Worm (Caenorhabditis elegans) whole organism, mixed stage, embryonic: ENCODE results near the gene lido-12.
"Not testable (repeated sequence)": the region's sequence is repeated elsewhere in the genome, so short reads cannot be mapped to it uniquely, and the experiment has no call there.

Experiments used
- M03D4.4 ChIP-seq: sonication (generic microtip); optimal IDR thresholded peaks from 2 replicates; lab custom pipeline; 2017; ENCODE audit warnings: mild to moderate bottlenecking, missing genetic modification characterization, missing compliant biosample characterization
- blmp-1 ChIP-seq: fragments of 150-350 bp; optimal IDR thresholded peaks from 2 replicates; lab custom pipeline; 2014; ENCODE audit warnings: missing biosample characterization, missing genetic modification characterization
- ceh-39 ChIP-seq: fragments of 150-350 bp; optimal IDR thresholded peaks from 2 replicates; lab custom pipeline; 2014; ENCODE audit warnings: missing biosample characterization, missing genetic modification characterization
- ceh-43 ChIP-seq: fragments of 200-800 bp; sonication (Bioruptor generic); optimal IDR thresholded peaks from 2 replicates; lab custom pipeline; 2018; ENCODE audit warnings: mild to moderate bottlenecking, missing genetic modification characterization, moderate library complexity, missing compliant biosample characterization
- ces-1 ChIP-seq: fragments of 150-350 bp; optimal IDR thresholded peaks from 2 replicates; lab custom pipeline; 2014; ENCODE audit warnings: missing biosample characterization, missing genetic modification reagents, missing genetic modification characterization
- drap-1 ChIP-seq: fragments of 200-800 bp; sonication (Bioruptor generic); optimal IDR thresholded peaks from 3 replicates; lab custom pipeline; 2018; ENCODE audit warnings: mild to moderate bottlenecking, missing genetic modification characterization, missing compliant biosample characterization
- elt-3 ChIP-seq: fragments of 150-350 bp; optimal IDR thresholded peaks from 2 replicates; lab custom pipeline; 2014; ENCODE audit warnings: missing biosample characterization, missing genetic modification characterization
- flh-1 ChIP-seq: fragments of 200-800 bp; sonication (Bioruptor generic); optimal IDR thresholded peaks from 2 replicates; lab custom pipeline; 2018; ENCODE audit warnings: mild to moderate bottlenecking, missing genetic modification characterization, moderate library complexity, missing compliant biosample characterization
- ham-2 ChIP-seq: fragments of 200-800 bp; sonication (Bioruptor generic); optimal IDR thresholded peaks from 2 replicates; lab custom pipeline; 2018; ENCODE audit warnings: mild to moderate bottlenecking, missing genetic modification characterization, missing compliant biosample characterization
- lin-13 ChIP-seq: fragments of 150-350 bp; optimal IDR thresholded peaks from 2 replicates; lab custom pipeline; 2014; ENCODE audit warnings: missing biosample characterization, missing genetic modification characterization
- lsy-2 ChIP-seq: fragments of 150-350 bp; optimal IDR thresholded peaks from 2 replicates; lab custom pipeline; 2014; ENCODE audit warnings: missing biosample characterization, missing genetic modification characterization
- mab-5 ChIP-seq: fragments of 150-350 bp; optimal IDR thresholded peaks from 2 replicates; lab custom pipeline; 2014; ENCODE audit warnings: missing biosample characterization, missing genetic modification characterization
- mep-1 ChIP-seq: fragments of 150-350 bp; optimal IDR thresholded peaks from 2 replicates; lab custom pipeline; 2017; ENCODE audit warnings: missing biosample characterization, missing genetic modification reagents, missing genetic modification characterization, inconsistent platforms
- mls-2 ChIP-seq: sonication (generic microtip); optimal IDR thresholded peaks from 2 replicates; lab custom pipeline; 2016; ENCODE audit warnings: mild to moderate bottlenecking, missing genetic modification characterization, moderate library complexity, missing compliant biosample characterization
- nhr-12 ChIP-seq: fragments of 150-350 bp; optimal IDR thresholded peaks from 2 replicates; lab custom pipeline; 2014; ENCODE audit warnings: missing biosample characterization, missing genetic modification characterization
- nhr-2 ChIP-seq: fragments of 150-350 bp; optimal IDR thresholded peaks from 2 replicates; lab custom pipeline; 2014; ENCODE audit warnings: missing biosample characterization, missing genetic modification characterization
- nhr-237 ChIP-seq: fragments of 150-350 bp; optimal IDR thresholded peaks from 2 replicates; lab custom pipeline; 2014; ENCODE audit warnings: missing biosample characterization, missing genetic modification characterization
- nhr-28 ChIP-seq: fragments of 150-350 bp; optimal IDR thresholded peaks from 2 replicates; lab custom pipeline; 2014; ENCODE audit warnings: missing biosample characterization, missing genetic modification characterization
- nhr-76 ChIP-seq: sonication (generic microtip); optimal IDR thresholded peaks from 2 replicates; lab custom pipeline; 2017; ENCODE audit warnings: missing biosample characterization, missing genetic modification characterization
- pha-4 ChIP-seq: fragments of 150-350 bp; optimal IDR thresholded peaks from 2 replicates; lab custom pipeline; 2018; ENCODE audit warnings: missing biosample characterization, missing genetic modification reagents, missing genetic modification characterization
- snpc-4 ChIP-seq: fragments of 150-350 bp; optimal IDR thresholded peaks from 2 replicates; lab custom pipeline; 2014; ENCODE audit warnings: missing biosample characterization, missing genetic modification characterization
- sptf-1 ChIP-seq: sonication (generic microtip); optimal IDR thresholded peaks from 2 replicates; lab custom pipeline; 2017; ENCODE audit warnings: mild to moderate bottlenecking, missing genetic modification characterization, moderate library complexity, missing compliant biosample characterization
- unc-39 ChIP-seq: fragments of 150-350 bp; optimal IDR thresholded peaks from 2 replicates; lab custom pipeline; 2014; ENCODE audit warnings: missing biosample characterization, missing genetic modification characterization
- unc-62 ChIP-seq: fragments of 150-350 bp; optimal IDR thresholded peaks from 2 replicates; lab custom pipeline; 2014; ENCODE audit warnings: missing biosample characterization, missing genetic modification reagents, missing genetic modification characterization
- zip-8 ChIP-seq: fragments of 150-350 bp; optimal IDR thresholded peaks from 2 replicates; lab custom pipeline; 2014; ENCODE audit warnings: missing biosample characterization, missing genetic modification characterization
- ztf-11 ChIP-seq: fragments of 150-350 bp; optimal IDR thresholded peaks from 2 replicates; lab custom pipeline; 2014; ENCODE audit warnings: missing biosample characterization, missing genetic modification characterization

The lido-12 gene

DNA sequence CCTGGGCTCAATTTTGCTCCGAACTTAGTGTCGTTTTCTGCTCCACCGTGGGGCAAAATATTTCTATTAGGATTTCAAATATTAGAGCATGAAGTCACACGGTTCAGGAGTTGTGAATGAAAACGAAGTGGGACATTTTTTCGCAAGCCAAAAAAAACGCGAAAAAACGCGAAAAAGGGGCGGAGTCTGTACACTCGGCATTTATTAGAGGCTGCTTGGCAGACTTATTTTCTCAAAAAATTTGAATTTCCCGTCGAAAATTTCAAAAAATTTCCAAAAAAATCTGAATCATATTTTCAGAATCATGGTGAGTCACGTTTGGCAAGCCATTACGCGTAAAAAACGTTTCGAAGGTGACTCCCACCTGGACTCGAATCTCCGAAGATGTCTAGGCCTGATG is 26.9 kb downstream of the lido-12 start, which contains the start of gene B0454.6:
Gene B0454.6 (plus strand): TSS at position 301 of the 400 bp plus-strand sequence.
- not testable (repeated sequence) for TF ChIP-seq drap-1; M03D4.4 (tag; lab: Kevin White, UChicago); sptf-1 (tag; lab: Kevin White, UChicago)

DNA sequence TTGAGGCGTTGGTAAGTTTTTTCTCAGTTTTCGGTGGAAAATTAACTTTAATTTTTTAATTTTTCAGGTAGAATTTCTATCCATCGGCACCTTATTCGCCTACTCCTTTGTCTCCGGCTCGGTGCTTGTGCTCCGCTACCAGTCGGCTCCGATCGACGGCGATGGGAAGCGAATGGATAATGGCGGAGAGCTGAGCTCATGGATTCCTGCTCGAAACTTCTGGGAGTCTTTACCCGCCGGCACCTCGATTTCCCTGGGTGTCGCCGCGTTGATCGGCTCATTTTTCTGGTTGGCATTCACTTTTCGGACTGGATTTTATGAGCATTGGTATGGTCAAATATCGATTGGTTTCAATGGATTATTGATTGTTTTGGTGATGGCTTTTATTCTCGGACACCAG is 29.3 kb downstream of the lido-12 start:
- TF ChIP-seq nhr-2 (tag; lab: Kevin White, UChicago), result no peak

DNA sequence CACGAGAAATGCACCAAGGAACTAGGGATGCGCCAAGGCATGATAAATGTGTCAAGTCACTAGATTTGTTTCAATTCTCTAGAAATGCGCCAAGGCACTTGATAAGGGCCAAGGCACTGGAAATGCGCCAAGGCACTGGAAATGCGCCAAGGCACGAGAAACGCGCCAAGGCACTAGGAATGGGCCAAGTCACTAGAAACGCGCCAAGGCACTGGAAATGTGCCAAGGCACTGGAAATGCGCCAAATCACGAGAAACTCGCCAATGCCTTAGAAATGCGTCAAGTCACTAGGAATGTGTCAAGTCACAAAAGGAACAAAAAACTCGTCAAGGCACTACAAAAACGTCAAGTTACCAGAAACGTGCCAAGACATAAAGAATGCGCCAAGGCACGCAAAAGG is 30.7 kb downstream of the lido-12 start:
- TF ChIP-seq ceh-39 (tag; lab: Kevin White, UChicago) (no peak), blmp-1 (tag; lab: Kevin White, UChicago) (no peak), ztf-11 (tag; lab: Kevin White, UChicago) (no peak), lsy-2 (tag; lab: Kevin White, UChicago) (no peak), elt-3 (tag; lab: Kevin White, UChicago) (no peak), mls-2 (tag; lab: Kevin White, UChicago) (no peak), snpc-4 (no peak)

DNA sequence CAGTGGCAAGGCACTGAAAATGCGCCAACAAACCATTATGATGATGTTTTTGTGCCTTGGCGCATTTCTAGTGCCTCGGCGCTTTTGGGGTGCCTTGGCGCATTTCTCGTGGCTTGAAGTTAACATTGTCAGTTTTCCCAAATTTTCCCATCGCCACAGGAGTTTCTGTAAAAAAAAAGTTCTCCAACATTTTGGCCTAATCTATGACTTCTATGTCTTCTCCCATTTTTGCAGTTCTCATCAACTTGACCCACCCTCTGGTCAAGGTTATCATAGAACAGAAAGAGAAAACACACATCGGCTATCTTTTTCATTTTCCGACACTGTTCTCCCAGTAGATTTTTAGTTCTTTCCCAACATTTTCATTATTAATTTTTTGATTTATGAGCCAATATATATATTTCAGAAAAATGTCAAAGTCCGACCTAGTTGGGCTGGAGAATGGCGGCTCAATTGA is 32.9 kb downstream of the lido-12 start, which contains the start of the genes B0454.26 and B0454.5:
Gene B0454.26 (minus strand): TSS at position 101 of the 457 bp plus-strand sequence.
Gene B0454.5 (plus strand): TSS at position 407 of the 457 bp plus-strand sequence.
- TF ChIP-seq ztf-11 (tag; lab: Kevin White, UChicago) (no peak), ham-2 (GFP tag; lab: Kevin White, UChicago) (no peak)

DNA sequence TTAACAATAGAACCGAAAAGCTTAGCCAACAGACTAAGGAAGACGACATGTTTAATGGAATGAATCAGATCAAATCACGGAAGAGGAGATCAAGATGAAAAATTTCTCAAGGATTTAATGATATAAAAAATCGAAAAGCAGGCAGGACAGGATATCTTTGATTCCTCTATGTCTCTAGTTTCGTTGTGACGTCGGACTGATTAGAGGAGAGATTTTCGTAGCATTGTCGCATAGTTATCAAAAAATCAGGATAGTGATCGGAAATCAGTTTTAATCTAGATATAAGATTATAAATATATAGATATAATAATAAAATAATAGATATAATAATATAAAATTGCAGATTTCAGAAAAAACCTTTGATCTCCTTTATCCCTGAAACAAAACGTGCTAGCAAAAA is 37.8 kb downstream of the lido-12 start, which contains the start of gene B0454.8:
Gene B0454.8 (minus strand): TSS at position 101 of the 400 bp plus-strand sequence.
- no peak for TF ChIP-seq lsy-2 (tag; lab: Kevin White, UChicago)
- TF ChIP-seq nhr-2 (tag; lab: Kevin White, UChicago), result no peak
- no peak for TF ChIP-seq ceh-39 (tag; lab: Kevin White, UChicago)
- no peak for TF ChIP-seq unc-39 (tag; lab: Kevin White, UChicago)
- TF ChIP-seq lin-13 (tag; lab: Kevin White, UChicago), result no peak
- TF ChIP-seq drap-1, result no peak
- TF ChIP-seq nhr-12, result no peak
- TF ChIP-seq nhr-237 (tag; lab: Kevin White, UChicago), result no peak
- no peak for TF ChIP-seq zip-8
- no peak for TF ChIP-seq snpc-4
- no peak for TF ChIP-seq ceh-43
- no peak for TF ChIP-seq nhr-28 (tag; lab: Kevin White, UChicago)
- TF ChIP-seq ztf-11 (tag; lab: Kevin White, UChicago), result no peak
- no peak for TF ChIP-seq blmp-1 (tag; lab: Kevin White, UChicago)
- TF ChIP-seq, all 35 proteins: peak for 0

DNA sequence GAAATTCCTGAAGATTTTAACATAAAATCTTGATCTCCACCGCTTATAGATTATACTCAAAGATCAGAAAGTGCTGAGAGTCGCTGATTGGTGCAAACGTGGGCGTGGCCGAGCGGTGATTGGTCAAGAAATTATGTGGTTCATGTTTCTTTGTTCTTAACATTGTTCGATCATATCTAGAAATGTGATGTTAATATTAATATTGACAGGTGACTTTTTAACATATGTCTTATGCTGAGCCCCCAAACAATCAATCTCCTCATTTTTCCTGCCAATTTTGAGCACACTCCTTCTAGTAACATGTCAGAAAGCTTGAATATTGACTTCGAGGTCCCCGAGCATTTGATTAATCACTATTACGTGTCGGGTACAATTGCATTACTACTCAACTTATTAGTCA is 38.4 kb downstream of the lido-12 start, which contains the start of gene sri-29:
Gene sri-29 (plus strand): TSS at position 301 of the 400 bp plus-strand sequence.
- no peak for TF ChIP-seq lsy-2 (tag; lab: Kevin White, UChicago)
- no peak for TF ChIP-seq elt-3 (tag; lab: Kevin White, UChicago)
- no peak for TF ChIP-seq nhr-237 (tag; lab: Kevin White, UChicago)
- TF ChIP-seq blmp-1 (tag; lab: Kevin White, UChicago), result no peak
- no peak for TF ChIP-seq mab-5 (tag; lab: Kevin White, UChicago)
- no peak for TF ChIP-seq nhr-12
- no peak for TF ChIP-seq drap-1
- no peak for TF ChIP-seq pha-4 (tag; lab: Kevin White, UChicago)
- TF ChIP-seq lin-13 (tag; lab: Kevin White, UChicago), result no peak
- TF ChIP-seq unc-62 (GFP tag; lab: Kevin White, UChicago), result no peak
- no peak for TF ChIP-seq nhr-76 (tag; lab: Kevin White, UChicago)
- TF ChIP-seq, all 35 proteins: peak for 0

DNA sequence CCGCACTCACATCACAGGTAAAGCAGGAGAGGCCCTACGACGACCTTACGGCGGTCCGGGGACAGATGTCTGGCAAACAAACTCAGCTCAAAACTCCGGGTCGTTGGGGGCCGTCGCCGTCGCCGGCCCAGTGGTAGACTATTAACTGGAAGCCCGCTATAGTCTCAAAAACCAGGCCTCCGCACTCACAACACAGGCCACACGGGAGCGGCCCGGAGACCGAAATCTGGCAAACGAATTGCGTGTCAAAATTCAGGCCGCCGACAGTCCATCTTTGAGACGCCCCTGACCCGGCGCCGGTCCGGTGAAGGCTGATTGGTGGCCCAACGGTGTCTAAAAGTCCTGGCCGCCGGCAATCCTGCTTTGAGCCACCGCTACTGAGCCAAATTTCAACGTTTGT is 39.8 kb downstream of the lido-12 start:
- TF ChIP-seq ham-2 (GFP tag; lab: Kevin White, UChicago) (no peak), mep-1 (tag; lab: Kevin White, UChicago) (no peak), unc-39 (tag; lab: Kevin White, UChicago) (no peak), flh-1 (no peak), nhr-237 (tag; lab: Kevin White, UChicago) (no peak), ces-1 (GFP tag; lab: Kevin White, UChicago) (no peak)
